Worm (Caenorhabditis elegans): ENCODE measurements around the gene ctsa-3.2.

Gene ctsa-3.2

DNA sequence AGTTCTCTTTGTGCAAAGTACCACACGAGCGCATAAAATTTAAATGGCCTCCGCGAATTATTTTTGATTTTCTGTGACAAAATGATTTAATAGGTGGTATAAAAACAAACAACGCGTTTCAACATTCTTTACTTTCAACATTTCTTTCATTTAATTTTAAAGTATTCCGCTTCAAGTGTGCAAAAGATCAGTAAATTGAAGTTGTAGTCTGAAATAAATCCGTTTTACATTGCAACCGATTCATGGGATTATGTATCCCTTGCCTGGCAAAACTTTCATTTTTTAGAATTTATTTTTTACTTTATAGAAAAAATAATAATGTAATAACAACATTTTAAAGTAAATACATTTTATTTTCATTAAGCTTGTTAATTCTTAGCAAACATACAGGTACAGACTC is 19.5 kb downstream of the ctsa-3.2 start, which contains the start of gene F26C11.1 (continued):
- TF ChIP-seq B0019.2 (GFP tag; conservative IDR thresholded peaks at IDR 0.05) (no peak), ccch-3 (GFP tag; optimal IDR thresholded peaks at IDR 0.05) (no peak), unc-62 (GFP tag; optimal IDR thresholded peaks at IDR 0.05) (no peak), egl-44 (GFP tag; IDR thresholded peaks at IDR 0.05) (no peak)

DNA sequence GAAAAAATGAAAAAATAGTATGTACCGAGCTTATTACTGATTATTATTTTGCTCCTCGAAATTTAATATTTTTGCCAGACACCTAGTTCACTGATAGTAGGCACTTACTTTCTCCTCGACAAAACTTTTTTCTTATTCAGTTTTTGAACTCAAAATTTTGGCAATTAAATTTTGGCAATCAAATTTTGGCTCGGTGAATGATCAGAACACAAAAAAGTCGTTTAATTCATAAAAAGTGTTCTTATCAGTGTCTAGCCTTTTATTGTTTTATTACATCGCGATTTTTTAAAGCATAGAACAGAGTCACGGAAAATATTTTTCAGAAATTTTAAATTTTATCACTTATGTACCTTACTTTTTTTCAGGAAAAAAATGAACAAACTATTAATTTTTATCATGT is 20.2 kb downstream of the ctsa-3.2 start:
- TF ChIP-seq mel-28 (tag; optimal IDR thresholded peaks at IDR 0.05; ENCODE audit: borderline replicate concordance) (no peak), gei-17 (GFP tag; optimal IDR thresholded peaks at IDR 0.05) (no peak), ceh-40 (GFP tag; IDR thresholded peaks at IDR 0.05) (no peak), aptf-2 (GFP tag; conservative IDR thresholded peaks at IDR 0.05) (no peak), lsl-1 (GFP tag; optimal IDR thresholded peaks at IDR 0.05) (no peak), nhr-80 (tag; optimal IDR thresholded peaks at IDR 0.05) (no peak)

DNA sequence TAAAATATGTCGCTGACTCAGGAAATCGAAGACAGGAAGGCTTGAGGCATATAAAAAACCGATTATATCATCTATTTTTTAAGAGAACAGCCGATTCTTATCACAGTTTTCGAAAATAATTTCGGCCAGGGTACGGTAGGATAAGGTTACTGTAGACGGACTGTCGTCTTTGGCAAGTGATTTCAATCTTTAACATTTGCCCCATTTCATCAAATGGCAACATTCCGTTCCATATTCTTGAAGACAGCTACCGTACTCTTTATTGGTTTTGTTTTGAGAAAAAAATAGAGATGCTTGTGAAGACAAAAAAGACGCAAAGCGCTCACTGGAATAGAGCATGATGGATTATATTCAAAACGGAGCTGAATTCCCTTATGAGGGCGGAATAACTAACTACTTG is 23.8 kb downstream of the ctsa-3.2 start:
- TF ChIP-seq F22D6.2 (tag; optimal IDR thresholded peaks at IDR 0.05) (no peak), ccch-3 (GFP tag; optimal IDR thresholded peaks at IDR 0.05) (no peak), F23B12.7 (tag; optimal IDR thresholded peaks at IDR 0.05; ENCODE audit: insufficient read depth) (no peak), bed-1 (GFP tag; IDR thresholded peaks at IDR 0.05) (no peak), madf-10 (tag; optimal IDR thresholded peaks at IDR 0.05) (no peak), Y53G8AR.9 (GFP tag; conservative IDR thresholded peaks at IDR 0.05) (no peak), attf-6 (GFP tag; IDR thresholded peaks at IDR 0.05) (no peak), atf-7 (tag; optimal IDR thresholded peaks at IDR 0.05) (no peak), dpff-1 (tag; optimal IDR thresholded peaks at IDR 0.05) (no peak), madf-8 (GFP tag; conservative IDR thresholded peaks at IDR 0.05) (no peak), hlh-12 (tag; optimal IDR thresholded peaks at IDR 0.05) (no peak), hlh-26 (GFP tag; conservative IDR thresholded peaks at IDR 0.05) (no peak)

- no peak for TF ChIP-seq hlh-26 (GFP tag; conservative IDR thresholded peaks at IDR 0.05)
- no peak for TF ChIP-seq F49E8.2 (tag; optimal IDR thresholded peaks at IDR 0.05; ENCODE audit: insufficient read depth)
- TF ChIP-seq sea-2 (GFP tag; IDR thresholded peaks at IDR 0.05) = no peak
- TF ChIP-seq sdz-38 (tag; optimal IDR thresholded peaks at IDR 0.05) = no peak
- TF ChIP-seq him-1 (tag; optimal IDR thresholded peaks at IDR 0.05) = no peak
- no peak for TF ChIP-seq tbp1 (GFP tag; optimal IDR thresholded peaks at IDR 0.05)
- TF ChIP-seq lir-1 (GFP tag; conservative IDR thresholded peaks at IDR 0.05) = no peak
- no peak for TF ChIP-seq lin-40 (tag; optimal IDR thresholded peaks at IDR 0.05)
- no peak for TF ChIP-seq ztf-18 (tag; optimal IDR thresholded peaks at IDR 0.05)
- no peak for TF ChIP-seq chd-7 (tag; optimal IDR thresholded peaks at IDR 0.05)
- TF ChIP-seq mes-4 (tag; optimal IDR thresholded peaks at IDR 0.05) = no peak
- TF ChIP-seq mxl-1 (tag; optimal IDR thresholded peaks at IDR 0.05) = no peak
Observed at ce11 chrII:9900276-9900675, 25.3 kb downstream of the ctsa-3.2 start, which contains the start of gene unc-4. unc-4 (minus strand) TSS chrII:9900376.

DNA sequence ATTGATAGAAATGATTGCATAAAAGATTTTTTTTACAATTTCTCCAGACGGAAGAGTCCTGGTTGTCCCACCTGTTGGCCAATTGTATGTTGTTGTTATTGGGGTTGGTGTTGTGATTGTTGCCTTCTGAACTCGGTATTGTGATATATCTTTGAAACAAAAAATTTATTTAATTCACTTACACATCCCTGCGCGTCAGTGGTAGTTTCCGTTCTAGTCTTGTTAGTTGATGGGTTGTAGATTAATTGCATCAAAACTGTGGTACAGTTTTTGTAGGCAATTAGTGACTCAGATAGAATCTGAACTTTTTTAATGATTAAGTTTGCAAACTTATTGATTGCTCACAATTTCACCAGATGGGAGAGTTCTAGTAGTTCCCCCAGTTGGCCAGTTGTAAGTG is 29.5 kb downstream of the ctsa-3.2 start:
- TF ChIP-seq mel-28 (tag; optimal IDR thresholded peaks at IDR 0.05; ENCODE audit: borderline replicate concordance) = no peak
- TF ChIP-seq tbx-9 (tag; optimal IDR thresholded peaks at IDR 0.05; ENCODE audit: borderline replicate concordance) = no peak
- TF ChIP-seq athp-1 (tag; optimal IDR thresholded peaks at IDR 0.05) = no peak
- TF ChIP-seq dox-1 (GFP tag; IDR thresholded peaks at IDR 0.05) = no peak
- no peak for TF ChIP-seq F33H1.4 (GFP tag; IDR thresholded peaks at IDR 0.05)
- TF ChIP-seq rec-8 (tag; optimal IDR thresholded peaks at IDR 0.05) = no peak
- TF ChIP-seq ceh-79 (tag; optimal IDR thresholded peaks at IDR 0.05) = no peak
- TF ChIP-seq nfya-2 (GFP tag; IDR thresholded peaks at IDR 0.05) = no peak
- TF ChIP-seq tlf-1 (GFP tag; optimal IDR thresholded peaks at IDR 0.05) = no peak
- no peak for TF ChIP-seq snpc-1.1 (tag; optimal IDR thresholded peaks at IDR 0.05; ENCODE audit: insufficient read depth)
- no peak for TF ChIP-seq F57A8.1 (GFP tag; optimal IDR thresholded peaks at IDR 0.05)
- no peak for TF ChIP-seq zim-3 (tag; optimal IDR thresholded peaks at IDR 0.05)
- TF ChIP-seq snpc-1.3 (tag; optimal IDR thresholded peaks at IDR 0.05; ENCODE audit: insufficient read depth) = no peak
- no peak for TF ChIP-seq mes-4 (tag; optimal IDR thresholded peaks at IDR 0.05)

Measured in whole organism, young adult.